Worm (Caenorhabditis elegans) whole organism, late embryonic: ENCODE results near the gene Y40B10B.1.

Experiments
- F13H6.1 ChIP-seq: sonication (generic microtip); optimal IDR thresholded peaks from 2 replicates; lab custom pipeline; 2016; ENCODE audit warnings: missing genetic modification characterization, missing compliant biosample characterization
- K02D7.2 ChIP-seq: sonication (generic microtip); optimal IDR thresholded peaks from 2 replicates; lab custom pipeline; 2017; ENCODE audit warnings: mild to moderate bottlenecking, missing genetic modification characterization, missing compliant biosample characterization
- K09A11.1 ChIP-seq: sonication (generic microtip); optimal IDR thresholded peaks from 2 replicates; lab custom pipeline; 2017; ENCODE audit warnings: antibody characterized with exemption, mild to moderate bottlenecking, missing genetic modification characterization, missing compliant biosample characterization; ENCODE audit not compliant: insufficient read depth
- ama-1 ChIP-seq: fragments of 150-350 bp; optimal IDR thresholded peaks from 2 replicates; lab custom pipeline; 2014
- ceh-18 ChIP-seq: sonication (generic microtip); optimal IDR thresholded peaks from 2 replicates; lab custom pipeline; 2016; ENCODE audit warnings: missing genetic modification characterization, missing compliant biosample characterization
- ceh-22 ChIP-seq: sonication (generic microtip); optimal IDR thresholded peaks from 2 replicates; lab custom pipeline; 2017; ENCODE audit warnings: missing biosample characterization, missing genetic modification characterization
- ceh-30 ChIP-seq: fragments of 150-350 bp; optimal IDR thresholded peaks from 2 replicates; lab custom pipeline; 2014; ENCODE audit warnings: missing biosample characterization, missing genetic modification characterization
- ceh-31 ChIP-seq: sonication (generic microtip); optimal IDR thresholded peaks from 2 replicates; lab custom pipeline; 2016; ENCODE audit warnings: missing genetic modification characterization, missing compliant biosample characterization
- ceh-34 ChIP-seq: sonication (generic microtip); optimal IDR thresholded peaks from 2 replicates; lab custom pipeline; 2016; ENCODE audit warnings: mild to moderate bottlenecking, missing genetic modification characterization, missing compliant biosample characterization
- ceh-45 ChIP-seq: fragments of 200-800 bp; sonication (Bioruptor generic); IDR thresholded peaks from 2 replicates; pipeline ENCODE4 v1.3.6; 2022; ENCODE audit warnings: missing genetic modification reagents, missing genetic modification characterization, missing compliant biosample characterization
- ceh-9 ChIP-seq: sonication (generic microtip); optimal IDR thresholded peaks from 2 replicates; lab custom pipeline; 2016; ENCODE audit warnings: mild to moderate bottlenecking, missing genetic modification characterization, inconsistent platforms, missing compliant biosample characterization
- che-1 ChIP-seq: sonication (generic microtip); optimal IDR thresholded peaks from 2 replicates; lab custom pipeline; 2016; ENCODE audit warnings: mild to moderate bottlenecking, missing genetic modification characterization, missing compliant biosample characterization
- dmd-4 ChIP-seq: sonication (generic microtip); optimal IDR thresholded peaks from 2 replicates; lab custom pipeline; 2016; ENCODE audit warnings: borderline replicate concordance, missing genetic modification characterization, missing compliant biosample characterization
- elt-2 ChIP-seq: sonication (generic microtip); optimal IDR thresholded peaks from 2 replicates; lab custom pipeline; 2016; ENCODE audit warnings: missing genetic modification reagents, missing genetic modification characterization, missing compliant biosample characterization
- eyg-1 ChIP-seq: sonication (generic microtip); optimal IDR thresholded peaks from 2 replicates; lab custom pipeline; 2016; ENCODE audit warnings: missing genotype, missing genetic modification characterization, missing compliant biosample characterization
- fax-1 ChIP-seq: sonication (generic microtip); optimal IDR thresholded peaks from 2 replicates; lab custom pipeline; 2016; ENCODE audit warnings: missing genotype, missing genetic modification characterization, missing compliant biosample characterization
- fkh-10 ChIP-seq: fragments of 150-350 bp; optimal IDR thresholded peaks from 2 replicates; lab custom pipeline; 2014; ENCODE audit warnings: missing biosample characterization, missing genetic modification reagents, missing genetic modification characterization
- fkh-6 ChIP-seq: sonication (generic microtip); optimal IDR thresholded peaks from 2 replicates; lab custom pipeline; 2016; ENCODE audit warnings: missing genetic modification characterization, missing compliant biosample characterization
- gmeb-2 ChIP-seq: sonication (generic microtip); optimal IDR thresholded peaks from 2 replicates; lab custom pipeline; 2016; ENCODE audit warnings: missing genetic modification characterization, inconsistent platforms, missing compliant biosample characterization
- hlh-13 ChIP-seq: fragments of 200-800 bp; sonication (Bioruptor generic); optimal IDR thresholded peaks from 2 replicates; lab custom pipeline; 2018; ENCODE audit warnings: mild to moderate bottlenecking, missing genetic modification characterization, missing compliant biosample characterization
- hlh-15 ChIP-seq: sonication (generic microtip); optimal IDR thresholded peaks from 2 replicates; lab custom pipeline; 2016; ENCODE audit warnings: missing genetic modification characterization, missing compliant biosample characterization
- lim-6 ChIP-seq: sonication (generic microtip); optimal IDR thresholded peaks from 2 replicates; lab custom pipeline; 2016; ENCODE audit warnings: missing genetic modification characterization, missing compliant biosample characterization
- madf-2 ChIP-seq: sonication (generic microtip); optimal IDR thresholded peaks from 2 replicates; lab custom pipeline; 2017; ENCODE audit warnings: missing genetic modification characterization, missing compliant biosample characterization
- nhr-11 ChIP-seq: fragments of 150-350 bp; optimal IDR thresholded peaks from 2 replicates; lab custom pipeline; 2014; ENCODE audit warnings: missing biosample characterization, missing genetic modification characterization
- npax-4 ChIP-seq: sonication (generic microtip); optimal IDR thresholded peaks from 2 replicates; lab custom pipeline; 2016; ENCODE audit warnings: missing genetic modification characterization, missing compliant biosample characterization
- pag-3 ChIP-seq: sonication (generic microtip); optimal IDR thresholded peaks from 2 replicates; lab custom pipeline; 2016; ENCODE audit warnings: missing compliant biosample characterization, missing genetic modification characterization, borderline replicate concordance
- pat-9 ChIP-seq: fragments of 200-800 bp; sonication (Bioruptor generic); optimal IDR thresholded peaks from 2 replicates; lab custom pipeline; 2018; ENCODE audit warnings: mild to moderate bottlenecking, missing genetic modification characterization, moderate library complexity, missing compliant biosample characterization
- pax-1 ChIP-seq: fragments of 150-350 bp; optimal IDR thresholded peaks from 2 replicates; lab custom pipeline; 2014; ENCODE audit warnings: missing biosample characterization, missing genetic modification characterization
- pha-4 ChIP-seq: fragments of 150-350 bp; optimal IDR thresholded peaks from 2 replicates; lab custom pipeline; 2018; ENCODE audit warnings: missing biosample characterization, missing genetic modification reagents, missing genetic modification characterization
- pros-1 ChIP-seq: fragments of 150-350 bp; optimal IDR thresholded peaks from 2 replicates; lab custom pipeline; 2014; ENCODE audit warnings: missing biosample characterization, missing genetic modification reagents, missing genetic modification characterization
- sdc-2 ChIP-seq: sonication (generic microtip); optimal IDR thresholded peaks from 2 replicates; lab custom pipeline; 2016; ENCODE audit warnings: missing genotype, missing genetic modification characterization, missing compliant biosample characterization
- sox-2 ChIP-seq: fragments of 200-800 bp; sonication (Bioruptor generic); IDR thresholded peaks from 2 replicates; pipeline ENCODE4 v1.3.6; 2022; ENCODE audit warnings: missing genetic modification reagents, missing genetic modification characterization, missing compliant biosample characterization
- sox-4 ChIP-seq: sonication (generic microtip); optimal IDR thresholded peaks from 2 replicates; lab custom pipeline; 2017; ENCODE audit warnings: mild to moderate bottlenecking, missing genetic modification characterization, inconsistent platforms, missing compliant biosample characterization
- syd-9 ChIP-seq: sonication (generic microtip); optimal IDR thresholded peaks from 2 replicates; lab custom pipeline; 2016; ENCODE audit warnings: mild to moderate bottlenecking, missing genetic modification characterization, moderate library complexity, missing compliant biosample characterization
- unc-3 ChIP-seq, 2 experiments: fragments of 200-800 bp in 1 of 2; sonication (Bioruptor generic) in 1 of 2; sonication (generic microtip) in 1 of 2; conservative IDR thresholded peaks in 1 of 2; optimal IDR thresholded peaks in 1 of 2; 2 replicates each; pipeline versions ENCODE4 v1.3.6 to Lab custom; 2016 to 2022; ENCODE audit warnings: missing compliant biosample characterization in 2 of 2, missing genetic modification characterization in 2 of 2, missing genetic modification reagents in 1 of 2
- unc-42 ChIP-seq: sonication (generic microtip); optimal IDR thresholded peaks from 2 replicates; lab custom pipeline; 2016; ENCODE audit warnings: missing genotype, missing genetic modification characterization, missing compliant biosample characterization

The Y40B10B.1 gene

ce11 chrV:1998358-1998757 lies 37.0 kb upstream of the Y40B10B.1 start:
- no peak for TF ChIP-seq sdc-2 (tag; lab: Kevin White, UChicago)
- peak; percentile 69 for TF ChIP-seq elt-2 (tag; lab: Kevin White, UChicago)
- no peak for TF ChIP-seq K02D7.2

ce11 chrV:1992515-1992968 lies 31.2 kb upstream of the Y40B10B.1 start, which contains the start of gene tnt-4:
Gene tnt-4, minus strand, starts transcription at chrV:1992918.
- TF ChIP-seq ceh-31 (tag; lab: Kevin White, UChicago) (no peak), ceh-22 (tag; lab: Kevin White, UChicago) (peak; percentile 47)

ce11 chrV:1991381-1991780 lies 30.0 kb upstream of the Y40B10B.1 start:
- TF ChIP-seq sdc-2 (tag; lab: Kevin White, UChicago) (no peak), pros-1 (tag; lab: Kevin White, UChicago) (no peak), syd-9 (tag; lab: Kevin White, UChicago) (no peak), pha-4 (no peak), gmeb-2 (tag; lab: Kevin White, UChicago) (no peak), unc-42 (tag; lab: Kevin White, UChicago) (no peak), unc-3 (GFP tag; conservative IDR thresholded peaks at IDR 0.05; lab: Robert Waterston, UW) (no peak), unc-3 (tag; optimal IDR thresholded peaks at IDR 0.05; lab: Kevin White, UChicago) (no peak), ama-1 (no peak), che-1 (tag; lab: Kevin White, UChicago) (no peak), K09A11.1 (no peak), fkh-6 (no peak), hlh-13 (GFP tag; lab: Kevin White, UChicago) (no peak), eyg-1 (tag; lab: Kevin White, UChicago) (no peak), ceh-30 (tag; lab: Kevin White, UChicago) (no peak)

ce11 chrV:1989220-1989619 lies 27.9 kb upstream of the Y40B10B.1 start:
- TF ChIP-seq eyg-1 (tag; lab: Kevin White, UChicago) (no peak), pag-3 (tag; lab: Kevin White, UChicago) (no peak), npax-4 (tag; lab: Kevin White, UChicago) (no peak), F13H6.1 (no peak), sdc-2 (tag; lab: Kevin White, UChicago) (no peak), madf-2 (tag; lab: Kevin White, UChicago) (no peak), fax-1 (no peak), dmd-4 (no peak), fkh-10 (GFP tag; lab: Kevin White, UChicago) (no peak), lim-6 (tag; lab: Kevin White, UChicago) (no peak), ceh-9 (tag; lab: Kevin White, UChicago) (no peak), K02D7.2 (no peak), che-1 (tag; lab: Kevin White, UChicago) (no peak), pax-1 (no peak), ceh-18 (tag; lab: Kevin White, UChicago) (no peak), hlh-15 (tag; lab: Kevin White, UChicago) (no peak), ceh-34 (tag; lab: Kevin White, UChicago) (no peak), pat-9 (tag; lab: Kevin White, UChicago) (no peak), ceh-45 (no peak), nhr-11 (tag; lab: Kevin White, UChicago) (no peak)

ce11 chrV:1986954-1987353 lies 25.6 kb upstream of the Y40B10B.1 start, which contains the start of gene T08B1.1:
Gene T08B1.1, minus strand, starts transcription at chrV:1987045.
- TF ChIP-seq sox-2 (no peak), pat-9 (tag; lab: Kevin White, UChicago) (no peak), sox-4 (tag; lab: Kevin White, UChicago) (no peak)
